Worm (Caenorhabditis elegans): ENCODE data around the gene tni-3.
A peak's percentile ranks its signal among the peaks of the same experiment; 100 is the strongest.

tni-3 gene

ce11 chrV:16800484-16800883 lies 34.4 kb downstream of the tni-3 start:
- TF ChIP-seq cebp-1 (GFP tag; IDR thresholded peaks at IDR 0.05), result no peak
- TF ChIP-seq cebp-1 (tag; optimal IDR thresholded peaks at IDR 0.05), result peak; percentile 67
- TF ChIP-seq ztf-26 (tag; optimal IDR thresholded peaks at IDR 0.05), result no peak

DNA sequence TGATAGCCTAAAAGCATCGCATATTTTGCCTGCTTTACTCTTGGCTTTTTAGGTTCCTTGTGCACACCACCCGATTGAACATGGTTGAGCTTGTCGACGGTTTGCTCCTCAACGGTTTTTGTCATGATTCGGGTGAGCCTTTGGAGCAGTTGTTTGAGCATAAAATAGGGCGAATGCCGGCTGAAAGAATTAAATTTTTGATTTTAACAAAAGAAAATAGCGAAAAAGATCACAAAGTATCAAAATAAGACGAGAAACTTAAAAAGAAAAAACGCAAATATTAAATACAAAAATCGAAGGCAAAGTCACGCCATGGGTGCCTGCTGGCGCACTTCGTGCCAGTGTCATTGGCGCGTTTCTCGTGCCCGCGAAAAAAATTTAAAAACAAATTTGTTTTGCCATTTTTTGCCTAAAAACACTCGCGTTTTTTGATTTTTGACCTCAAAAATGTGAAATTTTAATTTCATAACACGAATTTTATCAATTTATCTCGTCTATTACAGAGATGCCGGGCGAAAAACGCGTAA lies 40.0 kb downstream of the tni-3 start, which contains the start of the genes ctps-1 and pus-1:
Gene ctps-1 (plus strand): TSS at position 51 of the 527 bp plus-strand sequence.
Gene pus-1 (minus strand): TSS at position 125 of the 527 bp plus-strand sequence.
- TF ChIP-seq zfh-2 (GFP tag; conservative IDR thresholded peaks at IDR 0.05) (no peak), sdz-38 (tag; optimal IDR thresholded peaks at IDR 0.05) (no peak), ztf-18 (tag; optimal IDR thresholded peaks at IDR 0.05) (peak; percentile 95), cebp-1 (GFP tag; IDR thresholded peaks at IDR 0.05) (no peak), cebp-1 (tag; optimal IDR thresholded peaks at IDR 0.05) (peak; percentile 72), B0019.2 (GFP tag; conservative IDR thresholded peaks at IDR 0.05) (no peak), Y53G8AR.9 (GFP tag; conservative IDR thresholded peaks at IDR 0.05) (0 out of 2 replicates have a peak, but pooled peaks have one; percentile 66), Y67H2A.10 (GFP tag; conservative IDR thresholded peaks at IDR 0.05) (no peak), bed-2 (GFP tag; IDR thresholded peaks at IDR 0.05) (no peak), B0035.1 (tag; optimal IDR thresholded peaks at IDR 0.05) (no peak), madf-8 (GFP tag; conservative IDR thresholded peaks at IDR 0.05) (peak; percentile 71), ztf-25 (GFP tag; IDR thresholded peaks at IDR 0.05) (no peak), ets-4 (GFP tag; optimal IDR thresholded peaks at IDR 0.05) (no peak), athp-1 (tag; optimal IDR thresholded peaks at IDR 0.05) (no peak), F39B2.1 (GFP tag; IDR thresholded peaks at IDR 0.05) (no peak), egl-44 (GFP tag; IDR thresholded peaks at IDR 0.05) (no peak), pbrm-1 (GFP tag; IDR thresholded peaks at IDR 0.05) (peak; percentile 80; the same call in 1 of the 2 replicates), tbp1 (GFP tag; optimal IDR thresholded peaks at IDR 0.05) (peak; percentile 39), K11D2.4 (GFP tag; IDR thresholded peaks at IDR 0.05) (0 out of 2 replicates have a peak, but pooled peaks have one; percentile 22), nhr-90 (tag; optimal IDR thresholded peaks at IDR 0.05) (no peak), C17E4.6 (GFP tag; IDR thresholded peaks at IDR 0.05) (no peak), ceh-27 (GFP tag; optimal IDR thresholded peaks at IDR 0.05) (no peak), die-1 (tag; optimal IDR thresholded peaks at IDR 0.05) (no peak), F37B4.10 (GFP tag; IDR thresholded peaks at IDR 0.05) (no peak), attf-3 (GFP tag; conservative IDR thresholded peaks at IDR 0.05) (no peak), Y53F4B.3 (GFP tag; IDR thresholded peaks at IDR 0.05) (no peak), let-607 (tag; optimal IDR thresholded peaks at IDR 0.05) (no peak), dpff-1 (tag; optimal IDR thresholded peaks at IDR 0.05) (no peak), F10E7.11 (tag; optimal IDR thresholded peaks at IDR 0.05) (no peak), atf-7 (tag; optimal IDR thresholded peaks at IDR 0.05) (no peak), Y79H2A.3 (GFP tag; conservative IDR thresholded peaks at IDR 0.05) (no peak), ztf-3 (GFP tag; optimal IDR thresholded peaks at IDR 0.05) (no peak), ama-1 (optimal IDR thresholded peaks at IDR 0.05) (no peak), ama-1 (GFP tag; optimal IDR thresholded peaks at IDR 0.05) (no peak), nhr-80 (tag; optimal IDR thresholded peaks at IDR 0.05) (no peak), Y95B8A.8 (GFP tag; IDR thresholded peaks at IDR 0.05) (no peak), lin-35 (GFP tag; optimal IDR thresholded peaks at IDR 0.05) (peak in 1 of 3 experiments; percentile 69), cebp-2 (GFP tag; IDR thresholded peaks at IDR 0.05) (no peak), T07F8.4 (tag; optimal IDR thresholded peaks at IDR 0.05) (no peak), F55B11.4 (tag; optimal IDR thresholded peaks at IDR 0.05; ENCODE audit: borderline replicate concordance, insufficient read depth) (no peak), madf-3 (GFP tag; IDR thresholded peaks at IDR 0.05) (0 out of 2 replicates have a peak, but pooled peaks have one; percentile 56), lag-1 (GFP tag; IDR thresholded peaks at IDR 0.05) (no peak), rcor-1 (GFP tag; IDR thresholded peaks at IDR 0.05) (peak; percentile 80), hrde-1 (tag; optimal IDR thresholded peaks at IDR 0.05; ENCODE audit: borderline replicate concordance) (no peak), unc-62 (GFP tag; optimal IDR thresholded peaks at IDR 0.05) (no peak), B0336.3 (GFP tag; IDR thresholded peaks at IDR 0.05) (peak; percentile 61)
